Fruit fly (Drosophila melanogaster) whole organism, embryonic: ENCODE measurements around the gene Prp18.

Source experiments
- Atf-2 ChIP-seq: fragments of 200-800 bp; sonication (Bioruptor generic); optimal IDR thresholded peaks from 2 replicates; lab custom pipeline; 2016; ENCODE audit warnings: missing biosample characterization, missing genetic modification characterization
- CG10147 ChIP-seq: fragments of 200-800 bp; sonication (Bioruptor generic); optimal IDR thresholded peaks from 2 replicates; lab custom pipeline; 2019; ENCODE audit warnings: missing biosample characterization, mild to moderate bottlenecking, missing genetic modification characterization, moderate library complexity
- CG1024 ChIP-seq: fragments of 200-800 bp; sonication (Bioruptor generic); IDR thresholded peaks from 2 replicates; pipeline ENCODE4 v1.3.6; 2022; ENCODE audit warnings: missing biosample characterization, missing genetic modification characterization
- CG10462 ChIP-seq: fragments of 200-800 bp; sonication (Bioruptor generic); optimal IDR thresholded peaks from 2 replicates; lab custom pipeline; 2016; ENCODE audit warnings: missing biosample characterization, missing genetic modification characterization
- CG10959 ChIP-seq: fragments of 200-800 bp; sonication (Bioruptor generic); IDR thresholded peaks from 2 replicates; pipeline ENCODE4 v1.3.6; 2022; ENCODE audit warnings: missing biosample characterization, missing genetic modification characterization
- CG10979 ChIP-seq: fragments of 200-800 bp; sonication (Bioruptor generic); optimal IDR thresholded peaks from 2 replicates; lab custom pipeline; 2018; ENCODE audit warnings: missing biosample characterization, mild to moderate bottlenecking, missing genetic modification characterization, moderate library complexity
- CG11456 ChIP-seq: fragments of 200-800 bp; sonication (Bioruptor generic); IDR thresholded peaks from 3 replicates; pipeline ENCODE4 v1.3.6; 2022; ENCODE audit warnings: missing biosample characterization, missing genetic modification characterization
- CG1233 ChIP-seq: fragments of 200-800 bp; sonication (Bioruptor generic); optimal IDR thresholded peaks from 4 replicates; lab custom pipeline; 2018; ENCODE audit warnings: missing biosample characterization, mild to moderate bottlenecking, missing genetic modification characterization
- CG15073 ChIP-seq: fragments of 200-800 bp; sonication (Bioruptor generic); optimal IDR thresholded peaks from 2 replicates; lab custom pipeline; 2016; ENCODE audit warnings: missing biosample characterization, missing genetic modification characterization
- CG1647 ChIP-seq: fragments of 200-800 bp; sonication (Bioruptor generic); optimal IDR thresholded peaks from 3 replicates; lab custom pipeline; 2016; ENCODE audit warnings: missing biosample characterization, missing genetic modification characterization
- CG16779 ChIP-seq: fragments of 200-800 bp; sonication (Bioruptor generic); IDR thresholded peaks from 2 replicates; pipeline ENCODE4 v1.3.6; 2022; ENCODE audit warnings: missing biosample characterization, missing genetic modification characterization
- CG17568 ChIP-seq: fragments of 200-800 bp; sonication (Bioruptor generic); optimal IDR thresholded peaks from 2 replicates; lab custom pipeline; 2018; ENCODE audit warnings: missing biosample characterization, mild to moderate bottlenecking, missing genetic modification characterization, moderate library complexity
- CG1832 ChIP-seq: fragments of 200-800 bp; sonication (Bioruptor generic); optimal IDR thresholded peaks from 2 replicates; lab custom pipeline; 2017; ENCODE audit warnings: missing biosample characterization, mild to moderate bottlenecking, missing genetic modification characterization, inconsistent platforms
- CG2875 ChIP-seq: fragments of 200-800 bp; sonication (Bioruptor generic); optimal IDR thresholded peaks from 2 replicates; lab custom pipeline; 2017; ENCODE audit warnings: missing biosample characterization, mild to moderate bottlenecking, missing genetic modification characterization, missing genetic modification reagents
- CG30431 ChIP-seq: fragments of 200-800 bp; sonication (Bioruptor generic); optimal IDR thresholded peaks from 2 replicates; lab custom pipeline; 2017; ENCODE audit warnings: missing biosample characterization, missing genetic modification characterization
- CG32767 ChIP-seq: fragments of 200-800 bp; sonication (Bioruptor generic); IDR thresholded peaks from 2 replicates; pipeline ENCODE4 v1.3.6; 2022; ENCODE audit warnings: missing biosample characterization, missing genetic modification characterization
- CG34376 ChIP-seq: fragments of 200-800 bp; sonication (Bioruptor generic); optimal IDR thresholded peaks from 2 replicates; lab custom pipeline; 2018; ENCODE audit warnings: missing biosample characterization, mild to moderate bottlenecking, missing genetic modification characterization
- CG3726 ChIP-seq: fragments of 200-800 bp; sonication (Bioruptor generic); IDR thresholded peaks from 3 replicates; pipeline ENCODE4, ENCODE4 v1.3.6; 2022; ENCODE audit warnings: missing biosample characterization, missing genetic modification characterization
- CG6254 ChIP-seq: fragments of 200-800 bp; sonication (Bioruptor generic); optimal IDR thresholded peaks from 3 replicates; lab custom pipeline; 2017; ENCODE audit warnings: mild to moderate bottlenecking, missing biosample characterization, missing genetic modification reagents, missing genetic modification characterization
- CG7556 ChIP-seq: fragments of 200-800 bp; sonication (Bioruptor generic); optimal IDR thresholded peaks from 2 replicates; lab custom pipeline; 2017; ENCODE audit warnings: missing biosample characterization, mild to moderate bottlenecking, missing genetic modification characterization
- CG8944 ChIP-seq: fragments of 200-800 bp; sonication (Bioruptor generic); optimal IDR thresholded peaks from 3 replicates; lab custom pipeline; 2016; ENCODE audit warnings: missing biosample characterization, missing genetic modification characterization
- CG9609 ChIP-seq: fragments of 200-800 bp; sonication (Bioruptor generic); optimal IDR thresholded peaks from 3 replicates; lab custom pipeline; 2016; ENCODE audit warnings: missing biosample characterization, missing genetic modification characterization
- CG9817 ChIP-seq: fragments of 200-800 bp; sonication (Bioruptor generic); optimal IDR thresholded peaks from 2 replicates; lab custom pipeline; 2018; ENCODE audit warnings: missing biosample characterization, mild to moderate bottlenecking, missing genetic modification characterization, moderate library complexity
- E2f1 ChIP-seq: fragments of 200-800 bp; sonication (Bioruptor generic); IDR thresholded peaks from 2 replicates; pipeline ENCODE4 v1.3.6; 2022; ENCODE audit warnings: missing biosample characterization, missing genetic modification characterization
- ERR ChIP-seq: fragments of 200-800 bp; sonication (Bioruptor generic); optimal IDR thresholded peaks from 2 replicates; lab custom pipeline; 2016; ENCODE audit warnings: missing biosample characterization, missing genetic modification characterization
- HLH4C ChIP-seq: fragments of 200-800 bp; sonication (Bioruptor generic); IDR thresholded peaks from 3 replicates; pipeline ENCODE4 v1.3.6; 2022; ENCODE audit warnings: missing biosample characterization, missing genetic modification characterization; ENCODE audit not compliant: partially characterized antibody
- HLHmδ ChIP-seq: fragments of 200-800 bp; sonication (Bioruptor generic); optimal IDR thresholded peaks from 2 replicates; lab custom pipeline; 2018; ENCODE audit warnings: missing biosample characterization, mild to moderate bottlenecking, missing genetic modification characterization, moderate library complexity
- Hmr ChIP-seq: fragments of 200-800 bp; sonication (Bioruptor generic); optimal IDR thresholded peaks from 3 replicates; lab custom pipeline; 2017; ENCODE audit warnings: mild to moderate bottlenecking, missing biosample characterization, missing genetic modification reagents, missing genetic modification characterization
- Hr51 ChIP-seq, 2 experiments: fragments of 200-800 bp; sonication (Bioruptor generic); optimal IDR thresholded peaks; 2 replicates in 1 of 2; 3 replicates in 1 of 2; lab custom pipeline; 2016 to 2018; ENCODE audit warnings: missing biosample characterization in 2 of 2, missing genetic modification characterization in 2 of 2, mild to moderate bottlenecking in 1 of 2, moderate library complexity in 1 of 2
- Hr78 ChIP-seq, 2 experiments: fragments of 200-800 bp in 1 of 2; fragments of >200 bp in 1 of 2; sonication (Bioruptor generic) in 1 of 2; optimal IDR thresholded peaks; 2 replicates each; lab custom pipeline; 2017 to 2019; ENCODE audit warnings: missing biosample characterization in 2 of 2, missing genetic modification characterization in 2 of 2, mild to moderate bottlenecking in 1 of 2, moderate library complexity in 1 of 2
- Oaz ChIP-seq: fragments of 200-800 bp; sonication (Bioruptor generic); IDR thresholded peaks from 2 replicates; pipeline ENCODE4 v1.3.6; 2022; ENCODE audit warnings: missing biosample characterization, missing genetic modification characterization
- Pdp1 ChIP-seq, 2 experiments: fragments of 200-800 bp; sonication (Bioruptor generic); optimal IDR thresholded peaks; 3 replicates each; lab custom pipeline; 2016; ENCODE audit warnings: missing biosample characterization in 2 of 2, missing genetic modification characterization in 2 of 2, mild to moderate bottlenecking in 1 of 2, moderate library complexity in 1 of 2
- Six4 ChIP-seq: fragments of 200-800 bp; sonication (Bioruptor generic); optimal IDR thresholded peaks from 2 replicates; lab custom pipeline; 2016; ENCODE audit warnings: missing biosample characterization, missing genetic modification characterization
- Usf ChIP-seq: fragments of 200-800 bp; sonication (Bioruptor generic); optimal IDR thresholded peaks from 2 replicates; lab custom pipeline; 2017; ENCODE audit warnings: missing genotype, missing biosample characterization, missing genetic modification characterization
- ab ChIP-seq: fragments of 200-800 bp; sonication (Bioruptor generic); optimal IDR thresholded peaks from 2 replicates; lab custom pipeline; 2016; ENCODE audit warnings: missing biosample characterization, missing genetic modification characterization
- az2 ChIP-seq: fragments of 200-800 bp; sonication (Bioruptor generic); optimal IDR thresholded peaks from 3 replicates; lab custom pipeline; 2016; ENCODE audit warnings: missing biosample characterization, missing genetic modification characterization
- bowl ChIP-seq: fragments of 200-800 bp; sonication (Bioruptor generic); IDR thresholded peaks from 2 replicates; pipeline ENCODE4 v1.3.6; 2022; ENCODE audit warnings: missing biosample characterization, missing genetic modification characterization
- cas ChIP-seq: fragments of 200-800 bp; sonication (Bioruptor generic); IDR thresholded peaks from 2 replicates; pipeline ENCODE4 v1.3.6; 2022; ENCODE audit warnings: missing biosample characterization, missing genetic modification characterization
- crp ChIP-seq, 2 experiments: fragments of 200-800 bp; sonication (Bioruptor generic); optimal IDR thresholded peaks; 2 replicates in 1 of 2; 3 replicates in 1 of 2; lab custom pipeline; 2017; ENCODE audit warnings: missing biosample characterization in 2 of 2, missing genetic modification characterization in 2 of 2, mild to moderate bottlenecking in 1 of 2, moderate library complexity in 1 of 2
- dati ChIP-seq: fragments of 200-800 bp; sonication (Bioruptor generic); IDR thresholded peaks from 2 replicates; pipeline ENCODE4 v1.3.6; 2022; ENCODE audit warnings: missing biosample characterization, missing genetic modification characterization
- dysf ChIP-seq: fragments of 200-800 bp; sonication (Bioruptor generic); IDR thresholded peaks from 3 replicates; pipeline ENCODE4 v1.3.6; 2022; ENCODE audit warnings: missing biosample characterization, missing genetic modification characterization
- en ChIP-seq: fragments of 200-800 bp; sonication (Bioruptor generic); optimal IDR thresholded peaks from 2 replicates; lab custom pipeline; 2016; ENCODE audit warnings: missing biosample characterization, missing genetic modification characterization
- esg ChIP-seq: fragments of 200-800 bp; sonication (Bioruptor generic); conservative IDR thresholded peaks from 2 replicates; pipeline ENCODE4 v1.3.6; 2022; ENCODE audit warnings: missing biosample characterization, missing genetic modification characterization
- gem ChIP-seq: fragments of 200-800 bp; sonication (Bioruptor generic); optimal IDR thresholded peaks from 2 replicates; lab custom pipeline; 2019; ENCODE audit warnings: missing biosample characterization, mild to moderate bottlenecking, missing genetic modification characterization, moderate library complexity
- insv ChIP-seq, 2 experiments: fragments of 200-800 bp; sonication (Bioruptor generic); optimal IDR thresholded peaks; 3 replicates each; lab custom pipeline; 2016 to 2018; ENCODE audit warnings: missing biosample characterization in 2 of 2, missing genetic modification characterization in 2 of 2
- inv ChIP-seq: fragments of 200-800 bp; sonication (Bioruptor generic); IDR thresholded peaks from 2 replicates; pipeline ENCODE4 v1.3.6; 2022; ENCODE audit warnings: missing biosample characterization, missing genetic modification characterization; ENCODE audit not compliant: partially characterized antibody
- odd ChIP-seq: fragments of 200-800 bp; sonication (Bioruptor generic); optimal IDR thresholded peaks from 2 replicates; lab custom pipeline; 2017; ENCODE audit warnings: missing biosample characterization, mild to moderate bottlenecking, missing genetic modification characterization
- pzg ChIP-seq: fragments of 200-800 bp; sonication (Bioruptor generic); optimal IDR thresholded peaks from 3 replicates; lab custom pipeline; 2018; ENCODE audit warnings: missing biosample characterization, mild to moderate bottlenecking, missing genetic modification characterization, moderate library complexity
- sna ChIP-seq: fragments of 200-800 bp; sonication (Bioruptor generic); IDR thresholded peaks from 2 replicates; pipeline ENCODE4 v1.3.6; 2022; ENCODE audit warnings: missing biosample characterization, missing genetic modification characterization; ENCODE audit not compliant: partially characterized antibody
- usp ChIP-seq: fragments of >200 bp; optimal IDR thresholded peaks from 2 replicates; lab custom pipeline; 2017; ENCODE audit warnings: missing biosample characterization, missing genetic modification characterization

Gene Prp18

dm6 chr3R:19028758-19029157 lies 2.3 kb downstream of the Prp18 start, which contains the start of the genes GatA and P5cr (continued):
- peak; percentile 63 for TF ChIP-seq CG30431 (GFP tag; lab: Kevin White, UChicago)
- no peak for TF ChIP-seq dati (GFP tag; lab: Robert Waterston, UW)
- TF ChIP-seq CG1233 (GFP tag; lab: Kevin White, UChicago) = peak; percentile 64
- peak; percentile 67; the same call in 1 of the 2 replicates for TF ChIP-seq cas (GFP tag; lab: Robert Waterston, UW)
- peak; percentile 93 for TF ChIP-seq CG16779
- TF ChIP-seq CG10147 = peak; percentile 62
- TF ChIP-seq CG9609 = peak; percentile 86
- peak; percentile 47; the same call in 1 of the 2 replicates for TF ChIP-seq Oaz (GFP tag; lab: Robert Waterston, UW)
- TF ChIP-seq odd (GFP tag; lab: Kevin White, UChicago) = peak; percentile 60
- TF ChIP-seq Hr78 (GFP tag; optimal IDR thresholded peaks at IDR 0.05; lab: Kevin White, UChicago) = no peak
- no peak for TF ChIP-seq insv (GFP tag; optimal IDR thresholded peaks at IDR 0.05; lab: Kevin White, UChicago)
- peak; percentile 65 to 83 for TF ChIP-seq Hr51 (GFP tag; optimal IDR thresholded peaks at IDR 0.05; lab: Kevin White, UChicago)
- TF ChIP-seq ERR (GFP tag; lab: Kevin White, UChicago) = peak; percentile 75
- no peak for TF ChIP-seq CG10959 (GFP tag; lab: Robert Waterston, UW)
- TF ChIP-seq CG6254 = no peak
- no peak for TF ChIP-seq CG15073
- peak; percentile 88 for TF ChIP-seq Hmr
- no peak for TF ChIP-seq CG17568 (GFP tag; lab: Kevin White, UChicago)
- peak; percentile 82 for TF ChIP-seq az2 (GFP tag; lab: Kevin White, UChicago)
- TF ChIP-seq esg (GFP tag; lab: Robert Waterston, UW) = peak; percentile 28; the same call in 1 of the 2 replicates
- TF ChIP-seq usp = no peak
- TF ChIP-seq CG1647 (GFP tag; lab: Kevin White, UChicago) = peak; percentile 82
- TF ChIP-seq E2f1 (GFP tag; lab: Robert Waterston, UW) = peak; percentile 69
- no peak for TF ChIP-seq HLH4C (GFP tag; lab: Robert Waterston, UW)
- peak; percentile 61 for TF ChIP-seq CG7556 (GFP tag; lab: Kevin White, UChicago)
- TF ChIP-seq CG1832 (GFP tag; lab: Kevin White, UChicago) = no peak
- peak; percentile 72 for TF ChIP-seq Six4 (GFP tag; lab: Kevin White, UChicago)
- TF ChIP-seq bowl (GFP tag; lab: Robert Waterston, UW) = 0 out of 2 replicates have a peak, but pooled peaks have one; percentile 21
- TF ChIP-seq Usf (GFP tag; lab: Kevin White, UChicago) = peak; percentile 61
- TF ChIP-seq HLHmδ = no peak
- peak in 1 of 2 experiments; percentile 78 for TF ChIP-seq crp (GFP tag; optimal IDR thresholded peaks at IDR 0.05; lab: Kevin White, UChicago)
- peak; percentile 85 for TF ChIP-seq CG9817 (tag; lab: Kevin White, UChicago)
- TF ChIP-seq dysf (GFP tag; lab: Robert Waterston, UW) = peak; percentile 91
- peak; percentile 31 for TF ChIP-seq CG10979 (tag; lab: Kevin White, UChicago)
- peak; percentile 96 for TF ChIP-seq CG11456 (GFP tag; lab: Robert Waterston, UW)
- peak; percentile 68 for TF ChIP-seq en (GFP tag; lab: Kevin White, UChicago)
- peak; percentile 86 for TF ChIP-seq CG8944 (GFP tag; lab: Kevin White, UChicago)
- no peak for TF ChIP-seq CG2875 (GFP tag; lab: Kevin White, UChicago)
- peak; percentile 85 to 86 for TF ChIP-seq Pdp1 (GFP tag; optimal IDR thresholded peaks at IDR 0.05; lab: Kevin White, UChicago)
- no peak for TF ChIP-seq CG3726
- TF ChIP-seq sna = no peak
- TF ChIP-seq CG10462 (GFP tag; lab: Kevin White, UChicago) = peak; percentile 8
- peak; percentile 82 for TF ChIP-seq CG34376
- TF ChIP-seq CG1024 = peak; percentile 53; the same call in 1 of the 2 replicates
- TF ChIP-seq pzg (GFP tag; lab: Kevin White, UChicago) = peak; percentile 74
- no peak for TF ChIP-seq CG32767 (GFP tag; lab: Robert Waterston, UW)
- peak; percentile 38 for TF ChIP-seq ab
- TF ChIP-seq Atf-2 = peak; percentile 74
- TF ChIP-seq gem = peak; percentile 82
- no peak for TF ChIP-seq inv (GFP tag; lab: Robert Waterston, UW)
